Worm (Caenorhabditis elegans): ENCODE measurements around the gene srx-129.

ce11 chrV:13790117-13790516, 43.9 kb upstream of the srx-129 start:
- TF ChIP-seq nhr-237 (tag; optimal IDR thresholded peaks at IDR 0.05) (no peak), elt-1 (tag; optimal IDR thresholded peaks at IDR 0.05) (no peak), aly-2 (tag; optimal IDR thresholded peaks at IDR 0.05) (no peak)
